Worm (Caenorhabditis elegans) whole organism, L1 larva: Measurements from ENCODE around the gene cdk-4.

ENCODE experiments used
- Y116A8C.19 ChIP-seq: sonication (generic microtip); optimal IDR thresholded peaks from 2 replicates; lab custom pipeline; 2016; ENCODE audit warnings: missing compliant biosample characterization, missing genetic modification characterization, borderline replicate concordance
- aly-2 ChIP-seq: fragments of 150-350 bp; optimal IDR thresholded peaks from 2 replicates; lab custom pipeline; 2014; ENCODE audit warnings: missing biosample characterization, missing genetic modification characterization
- ama-1 ChIP-seq: fragments of 150-350 bp; optimal IDR thresholded peaks from 2 replicates; lab custom pipeline; 2014
- blmp-1 ChIP-seq: fragments of 150-350 bp; optimal IDR thresholded peaks from 2 replicates; lab custom pipeline; 2014; ENCODE audit warnings: missing biosample characterization, missing genetic modification characterization
- ceh-8 ChIP-seq: fragments of 200-800 bp; sonication (Bioruptor generic); optimal IDR thresholded peaks from 2 replicates; lab custom pipeline; 2018; ENCODE audit warnings: mild to moderate bottlenecking, missing genetic modification characterization, moderate library complexity, missing compliant biosample characterization
- ceh-82 ChIP-seq, 3 experiments: fragments of 150-350 bp in 1 of 3; sonication (generic microtip) in 2 of 3; optimal IDR thresholded peaks; 2 replicates each; lab custom pipeline; 2014 to 2017; ENCODE audit warnings: missing biosample characterization in 3 of 3, missing genetic modification characterization in 3 of 3
- ceh-90 ChIP-seq: sonication (generic microtip); optimal IDR thresholded peaks from 2 replicates; lab custom pipeline; 2016; ENCODE audit warnings: missing genetic modification characterization, missing compliant biosample characterization
- ces-1 ChIP-seq: fragments of 150-350 bp; optimal IDR thresholded peaks from 2 replicates; lab custom pipeline; 2014; ENCODE audit warnings: missing biosample characterization, missing genetic modification reagents, missing genetic modification characterization
- dsc-1 ChIP-seq: sonication (generic microtip); optimal IDR thresholded peaks from 2 replicates; lab custom pipeline; 2016; ENCODE audit warnings: mild to moderate bottlenecking, missing genetic modification characterization, missing compliant biosample characterization
- efl-1 ChIP-seq, 4 experiments: fragments of 150-350 bp; optimal IDR thresholded peaks in 3 of 4; peaks in 1 of 4; 1 replicate in 1 of 4; 2 replicates in 3 of 4; lab custom pipeline; 2014; ENCODE audit warnings: missing biosample characterization in 2 of 4, missing genetic modification characterization in 2 of 4, missing genetic modification reagents in 2 of 4
- efl-3 ChIP-seq: fragments of 200-800 bp; sonication (Bioruptor generic); optimal IDR thresholded peaks from 2 replicates; lab custom pipeline; 2018; ENCODE audit warnings: mild to moderate bottlenecking, missing genetic modification characterization, missing compliant biosample characterization
- egl-13 ChIP-seq: sonication (generic microtip); optimal IDR thresholded peaks from 2 replicates; lab custom pipeline; 2016; ENCODE audit warnings: missing genotype, missing genetic modification reagents, missing genetic modification characterization, missing compliant biosample characterization
- egl-27 ChIP-seq, 2 experiments: fragments of 150-350 bp in 1 of 2; sonication (generic microtip); optimal IDR thresholded peaks; 3 replicates each; lab custom pipeline; 2017 to 2018; ENCODE audit warnings: missing biosample characterization in 2 of 2, missing genetic modification characterization in 2 of 2, missing genetic modification reagents in 2 of 2
- elt-2 ChIP-seq: sonication (generic microtip); optimal IDR thresholded peaks from 2 replicates; lab custom pipeline; 2016; ENCODE audit warnings: missing genetic modification characterization, mild to moderate bottlenecking, inconsistent platforms, missing compliant biosample characterization, missing genetic modification reagents
- fkh-10 ChIP-seq: sonication (generic microtip); optimal IDR thresholded peaks from 2 replicates; lab custom pipeline; 2017; ENCODE audit warnings: missing biosample characterization, missing genetic modification reagents, missing genetic modification characterization
- fos-1 ChIP-seq: fragments of 150-350 bp; optimal IDR thresholded peaks from 2 replicates; lab custom pipeline; 2014; ENCODE audit warnings: missing biosample characterization, missing genetic modification characterization
- grh-1 ChIP-seq: fragments of 200-800 bp; sonication (Bioruptor generic); IDR thresholded peaks from 2 replicates; pipeline ENCODE4 v1.3.6; 2022; ENCODE audit warnings: missing genetic modification reagents, missing genetic modification characterization, missing compliant biosample characterization
- hlh-4 ChIP-seq: sonication (generic microtip); optimal IDR thresholded peaks from 2 replicates; lab custom pipeline; 2016; ENCODE audit warnings: mild to moderate bottlenecking, missing genetic modification characterization, missing compliant biosample characterization
- hpl-2 ChIP-seq: fragments of 150-350 bp; optimal IDR thresholded peaks from 2 replicates; lab custom pipeline; 2014; ENCODE audit warnings: missing biosample characterization, missing genetic modification reagents, missing genetic modification characterization
- isw-1 ChIP-seq: fragments of 200-800 bp; sonication (Bioruptor generic); IDR thresholded peaks from 2 replicates; pipeline ENCODE4 v1.3.6; 2022; ENCODE audit warnings: missing genetic modification characterization, missing compliant biosample characterization
- lin-13 ChIP-seq: fragments of 150-350 bp; optimal IDR thresholded peaks from 2 replicates; lab custom pipeline; 2014; ENCODE audit warnings: missing biosample characterization, missing genetic modification reagents, missing genetic modification characterization
- lin-14 ChIP-seq: fragments of 200-800 bp; sonication (Bioruptor generic); optimal IDR thresholded peaks from 2 replicates; lab custom pipeline; 2018; ENCODE audit warnings: mild to moderate bottlenecking, missing genetic modification characterization, moderate library complexity, missing compliant biosample characterization
- lin-15B ChIP-seq: fragments of 150-350 bp; sonication (generic microtip); optimal IDR thresholded peaks from 3 replicates; lab custom pipeline; 2014; ENCODE audit warnings: missing biosample characterization, missing genetic modification characterization
- lin-35 ChIP-seq, 2 experiments: fragments of 150-350 bp; optimal IDR thresholded peaks; 2 replicates each; lab custom pipeline; 2014; ENCODE audit warnings: missing biosample characterization in 2 of 2, missing genetic modification characterization in 2 of 2, missing genetic modification reagents in 2 of 2
- mef-2 ChIP-seq: fragments of 150-350 bp; optimal IDR thresholded peaks from 2 replicates; lab custom pipeline; 2014; ENCODE audit warnings: missing biosample characterization, missing genetic modification characterization
- nhr-12 ChIP-seq: sonication (generic microtip); optimal IDR thresholded peaks from 2 replicates; lab custom pipeline; 2017; ENCODE audit warnings: missing biosample characterization, missing genetic modification characterization
- nhr-19 ChIP-seq: fragments of 200-800 bp; sonication (Bioruptor generic); conservative IDR thresholded peaks from 2 replicates; pipeline ENCODE4 v1.3.6; 2022; ENCODE audit warnings: missing genetic modification characterization, missing compliant biosample characterization
- nhr-20 ChIP-seq: sonication (generic microtip); optimal IDR thresholded peaks from 2 replicates; lab custom pipeline; 2016; ENCODE audit warnings: mild to moderate bottlenecking, missing genetic modification characterization, missing compliant biosample characterization
- nhr-237 ChIP-seq: fragments of 150-350 bp; optimal IDR thresholded peaks from 2 replicates; lab custom pipeline; 2014; ENCODE audit warnings: missing biosample characterization, missing genetic modification characterization
- nhr-47 ChIP-seq: sonication (generic microtip); optimal IDR thresholded peaks from 2 replicates; lab custom pipeline; 2016; ENCODE audit warnings: mild to moderate bottlenecking, missing genetic modification characterization, moderate library complexity, missing compliant biosample characterization
- nhr-71 ChIP-seq: sonication (generic microtip); optimal IDR thresholded peaks from 2 replicates; lab custom pipeline; 2016; ENCODE audit warnings: mild to moderate bottlenecking, missing genetic modification characterization, moderate library complexity, missing compliant biosample characterization
- nhr-84 ChIP-seq: sonication (generic microtip); optimal IDR thresholded peaks from 2 replicates; lab custom pipeline; 2017; ENCODE audit warnings: missing biosample characterization, missing genetic modification characterization
- nhr-85 ChIP-seq: sonication (generic microtip); peaks from one replicate; lab custom pipeline; 2016; ENCODE audit warnings: missing genetic modification characterization, inconsistent platforms, missing compliant biosample characterization
- nhr-90 ChIP-seq: sonication (generic microtip); optimal IDR thresholded peaks from 2 replicates; lab custom pipeline; 2016; ENCODE audit warnings: mild to moderate bottlenecking, missing genetic modification characterization, missing compliant biosample characterization; ENCODE audit not compliant: poor library complexity
- pag-3 ChIP-seq: sonication (generic microtip); optimal IDR thresholded peaks from 2 replicates; lab custom pipeline; 2017; ENCODE audit warnings: missing genetic modification characterization, mild to moderate bottlenecking, missing compliant biosample characterization, antibody characterized with exemption, borderline replicate concordance; ENCODE audit not compliant: insufficient read depth
- rnt-1 ChIP-seq: sonication (generic microtip); optimal IDR thresholded peaks from 2 replicates; lab custom pipeline; 2016; ENCODE audit warnings: mild to moderate bottlenecking, missing genetic modification characterization, moderate library complexity, missing compliant biosample characterization
- skn-1 ChIP-seq: fragments of 150-350 bp; optimal IDR thresholded peaks from 2 replicates; lab custom pipeline; 2014; ENCODE audit warnings: missing biosample characterization, missing genetic modification characterization
- snpc-4 ChIP-seq: fragments of 150-350 bp; optimal IDR thresholded peaks from 2 replicates; lab custom pipeline; 2014; ENCODE audit warnings: missing biosample characterization, missing genetic modification characterization
- snu-23 ChIP-seq: sonication (generic microtip); optimal IDR thresholded peaks from 2 replicates; lab custom pipeline; 2016; ENCODE audit warnings: missing genetic modification characterization, missing compliant biosample characterization
- tbx-2 ChIP-seq: sonication (generic microtip); optimal IDR thresholded peaks from 2 replicates; lab custom pipeline; 2016; ENCODE audit warnings: missing genetic modification characterization, missing compliant biosample characterization
- unc-130 ChIP-seq: fragments of 150-350 bp; optimal IDR thresholded peaks from 2 replicates; lab custom pipeline; 2017; ENCODE audit warnings: missing biosample characterization, missing genetic modification characterization, inconsistent platforms
- unc-62 ChIP-seq: fragments of 150-350 bp; optimal IDR thresholded peaks from 2 replicates; lab custom pipeline; 2014; ENCODE audit warnings: missing biosample characterization, missing genetic modification reagents, missing genetic modification characterization
- xbp-1 ChIP-seq: sonication (generic microtip); optimal IDR thresholded peaks from 2 replicates; lab custom pipeline; 2016; ENCODE audit warnings: missing genetic modification characterization, missing compliant biosample characterization
- zag-1 ChIP-seq: fragments of 150-350 bp; optimal IDR thresholded peaks from 2 replicates; lab custom pipeline; 2014; ENCODE audit warnings: missing biosample characterization, missing genetic modification characterization
- zip-4 ChIP-seq: fragments of 200-800 bp; sonication (Bioruptor generic); optimal IDR thresholded peaks from 2 replicates; lab custom pipeline; 2018; ENCODE audit warnings: mild to moderate bottlenecking, missing genetic modification characterization, moderate library complexity, missing compliant biosample characterization
- ztf-11 ChIP-seq, 2 experiments: sonication (generic microtip); optimal IDR thresholded peaks; 2 replicates each; lab custom pipeline; 2016 to 2017; ENCODE audit warnings: missing genetic modification characterization in 2 of 2, missing biosample characterization in 1 of 2, missing compliant biosample characterization in 1 of 2
- ztf-4 ChIP-seq: fragments of 150-350 bp; optimal IDR thresholded peaks from 2 replicates; lab custom pipeline; 2014; ENCODE audit warnings: missing biosample characterization, missing genetic modification characterization

Gene cdk-4

ce11 chrX:13528630-13529138, 10.0 kb upstream of the cdk-4 start, which contains the start of gene F18H3.4 (continued):
- TF ChIP-seq blmp-1 (tag; lab: Kevin White, UChicago) (peak; percentile 37), nhr-85 (tag; lab: Kevin White, UChicago) (peak; percentile 81), ceh-82 (tag; optimal IDR thresholded peaks at IDR 0.05; lab: Kevin White, UChicago) (peak in 1 of 3 experiments; percentile 30), dsc-1 (no peak), snu-23 (GFP tag; lab: Kevin White, UChicago) (peak; percentile 47), ama-1 (lab: Kevin White, UChicago) (no peak), nhr-90 (peak; percentile 73), egl-13 (tag; lab: Kevin White, UChicago) (peak; percentile 24), nhr-20 (tag; lab: Kevin White, UChicago) (peak; percentile 93), lin-14 (GFP tag; lab: Kevin White, UChicago) (peak; percentile 57)

- TF ChIP-seq efl-1 (optimal IDR thresholded peaks at IDR 0.05; lab: Kevin White, UChicago) (peak; percentile 36 to 48), efl-1 (GFP tag; optimal IDR thresholded peaks at IDR 0.05 in 1 of 2; lab: Kevin White, UChicago) (peak in 1 of 2 experiments; percentile 90), pag-3 (tag; lab: Kevin White, UChicago) (no peak), nhr-84 (no peak), zip-4 (GFP tag; lab: Kevin White, UChicago) (no peak), skn-1 (tag; lab: Kevin White, UChicago) (peak; percentile 38), elt-2 (tag; lab: Kevin White, UChicago) (peak; percentile 88), ztf-11 (tag; optimal IDR thresholded peaks at IDR 0.05; lab: Kevin White, UChicago) (peak in 1 of 2 experiments; percentile 22), nhr-237 (no peak), tbx-2 (tag; lab: Kevin White, UChicago) (peak; percentile 71), Y116A8C.19 (no peak), ces-1 (GFP tag; lab: Kevin White, UChicago) (no peak), grh-1 (GFP tag; lab: Robert Waterston, UW) (peak; percentile 43; the same call in 1 of the 2 replicates), lin-15B (tag; lab: Kevin White, UChicago) (no peak), nhr-12 (tag; lab: Kevin White, UChicago) (no peak), isw-1 (GFP tag; lab: Robert Waterston, UW) (peak; percentile 9; the same call in 1 of the 2 replicates), lin-14 (GFP tag; lab: Kevin White, UChicago) (peak; percentile 94), nhr-85 (tag; lab: Kevin White, UChicago) (peak; percentile 94), dsc-1 (peak; percentile 21), unc-130 (tag; lab: Kevin White, UChicago) (peak; percentile 64), snu-23 (GFP tag; lab: Kevin White, UChicago) (peak; percentile 87), nhr-71 (tag; lab: Kevin White, UChicago) (peak; percentile 90), xbp-1 (tag; lab: Kevin White, UChicago) (peak; percentile 99), ztf-4 (tag; lab: Kevin White, UChicago) (peak; percentile 74), unc-62 (no peak), aly-2 (tag; lab: Kevin White, UChicago) (no peak), ceh-82 (tag; optimal IDR thresholded peaks at IDR 0.05; lab: Kevin White, UChicago) (peak; percentile 15 to 86 (median 76)), blmp-1 (tag; lab: Kevin White, UChicago) (peak; percentile 67), efl-3 (GFP tag; lab: Kevin White, UChicago) (no peak), hlh-4 (tag; lab: Kevin White, UChicago) (no peak), lin-13 (GFP tag; lab: Kevin White, UChicago) (no peak), ceh-8 (GFP tag; lab: Kevin White, UChicago) (no peak), egl-27 (tag; optimal IDR thresholded peaks at IDR 0.05; lab: Kevin White, UChicago) (peak in 1 of 2 experiments; percentile 17), nhr-47 (peak; percentile 78), fkh-10 (GFP tag; lab: Kevin White, UChicago) (no peak), fos-1 (tag; lab: Kevin White, UChicago) (peak; percentile 53), hpl-2 (GFP tag; lab: Kevin White, UChicago) (no peak), snpc-4 (tag; lab: Kevin White, UChicago) (no peak), lin-35 (GFP tag; optimal IDR thresholded peaks at IDR 0.05; lab: Kevin White, UChicago) (peak; percentile 48 to 61), zag-1 (tag; lab: Kevin White, UChicago) (no peak), nhr-19 (GFP tag; lab: Robert Waterston, UW) (peak; percentile 70), rnt-1 (tag; lab: Kevin White, UChicago) (peak; percentile 80), nhr-20 (tag; lab: Kevin White, UChicago) (peak; percentile 90), ceh-90 (no peak), mef-2 (tag; lab: Kevin White, UChicago) (no peak)
Measured at ce11 chrX:13527347-13528092, 8.8 kb upstream of the cdk-4 start, which contains the start of gene pab-2. Gene pab-2, minus strand, starts transcription at chrX:13527415.
